Worm (Caenorhabditis elegans) whole organism, L4 larva: ENCODE measurements around the gene rpc-1.

Experiments used
- D1046.2 ChIP-seq: fragments of 200-800 bp; sonication (Bioruptor generic); IDR thresholded peaks from 2 replicates; pipeline ENCODE4 v1.3.6; 2022; ENCODE audit warnings: missing genetic modification characterization, missing compliant biosample characterization
- aha-1 ChIP-seq: fragments of 150-350 bp; peaks from one replicate; lab custom pipeline; 2014; ENCODE audit warnings: missing biosample characterization, missing genetic modification characterization
- aly-2 ChIP-seq: sonication (generic microtip); optimal IDR thresholded peaks from 2 replicates; lab custom pipeline; 2018; ENCODE audit warnings: missing biosample characterization, missing genetic modification characterization
- ama-1 ChIP-seq: fragments of 150-350 bp; optimal IDR thresholded peaks from 2 replicates; lab custom pipeline; 2014; ENCODE audit warnings: inconsistent platforms, mixed read lengths
- ceh-28 ChIP-seq: fragments of 150-350 bp; optimal IDR thresholded peaks from 2 replicates; lab custom pipeline; 2014; ENCODE audit warnings: missing biosample characterization, missing genetic modification reagents, missing genetic modification characterization
- cey-2 ChIP-seq: sonication (generic microtip); optimal IDR thresholded peaks from 3 replicates; lab custom pipeline; 2017; ENCODE audit warnings: missing genetic modification characterization, mild to moderate bottlenecking, missing compliant biosample characterization, antibody characterized with exemption, borderline replicate concordance; ENCODE audit not compliant: insufficient read depth
- ctbp-1 ChIP-seq: fragments of 200-800 bp; sonication (Bioruptor generic); IDR thresholded peaks from 2 replicates; pipeline ENCODE4 v1.3.6; 2022; ENCODE audit warnings: missing genetic modification reagents, missing genetic modification characterization, missing compliant biosample characterization
- daf-8 ChIP-seq: fragments of 200-800 bp; sonication (Bioruptor generic); IDR thresholded peaks from 2 replicates; pipeline ENCODE4 v1.3.6; 2022; ENCODE audit warnings: missing genetic modification characterization, missing compliant biosample characterization
- dmd-9 ChIP-seq: fragments of 200-800 bp; sonication (Bioruptor generic); IDR thresholded peaks from 2 replicates; pipeline ENCODE4 v1.3.6; 2022; ENCODE audit warnings: missing genetic modification reagents, missing genetic modification characterization, missing compliant biosample characterization
- dpl-1 ChIP-seq: fragments of 150-350 bp; optimal IDR thresholded peaks from 2 replicates; lab custom pipeline; 2014; ENCODE audit warnings: missing biosample characterization, missing genetic modification reagents, missing genetic modification characterization
- dve-1 ChIP-seq: sonication (generic microtip); optimal IDR thresholded peaks from 2 replicates; lab custom pipeline; 2017; ENCODE audit warnings: antibody characterized with exemption, mild to moderate bottlenecking, missing genetic modification characterization, missing compliant biosample characterization; ENCODE audit not compliant: insufficient read depth
- fos-1 ChIP-seq: fragments of 150-350 bp; optimal IDR thresholded peaks from 2 replicates; lab custom pipeline; 2014; ENCODE audit warnings: missing biosample characterization, missing genetic modification characterization
- hlh-11 ChIP-seq: fragments of 200-800 bp; sonication (Bioruptor generic); optimal IDR thresholded peaks from 2 replicates; lab custom pipeline; 2018; ENCODE audit warnings: mild to moderate bottlenecking, missing genetic modification characterization, missing compliant biosample characterization
- hlh-30 ChIP-seq: sonication (generic microtip); optimal IDR thresholded peaks from 2 replicates; lab custom pipeline; 2017; ENCODE audit warnings: antibody characterized with exemption, mild to moderate bottlenecking, missing genetic modification characterization, missing compliant biosample characterization; ENCODE audit not compliant: insufficient read depth
- jun-1 ChIP-seq: fragments of 150-350 bp; optimal IDR thresholded peaks from 2 replicates; lab custom pipeline; 2014; ENCODE audit warnings: missing biosample characterization, missing genetic modification reagents, missing genetic modification characterization
- lin-38 ChIP-seq: fragments of 200-800 bp; sonication (Bioruptor generic); IDR thresholded peaks from 2 replicates; pipeline ENCODE4 v1.3.6; 2022; ENCODE audit warnings: missing genetic modification reagents, missing genetic modification characterization, missing compliant biosample characterization
- lin-39 ChIP-seq: fragments of 150-350 bp; optimal IDR thresholded peaks from 2 replicates; lab custom pipeline; 2014; ENCODE audit warnings: missing biosample characterization, missing genetic modification reagents, missing genetic modification characterization
- lsy-2 ChIP-seq, 2 experiments: fragments of 150-350 bp in 1 of 2; sonication (generic microtip) in 1 of 2; optimal IDR thresholded peaks; 2 replicates each; lab custom pipeline; 2014 to 2017; ENCODE audit warnings: missing biosample characterization in 2 of 2, missing genetic modification characterization in 2 of 2
- madf-9 ChIP-seq: fragments of 200-800 bp; sonication (Bioruptor generic); conservative IDR thresholded peaks from 2 replicates; pipeline ENCODE4 v1.3.6; 2022; ENCODE audit warnings: missing genetic modification reagents, missing genetic modification characterization, missing compliant biosample characterization
- mdl-1 ChIP-seq, 2 experiments: fragments of 150-350 bp in 1 of 2; sonication (generic microtip) in 1 of 2; optimal IDR thresholded peaks; 2 replicates each; lab custom pipeline; 2014 to 2017; ENCODE audit warnings: missing biosample characterization in 2 of 2, missing genetic modification characterization in 2 of 2
- mep-1 ChIP-seq: fragments of 150-350 bp; sonication (generic microtip); optimal IDR thresholded peaks from 3 replicates; lab custom pipeline; 2014; ENCODE audit warnings: missing biosample characterization, missing genetic modification characterization
- mes-2 ChIP-seq: sonication (generic microtip); optimal IDR thresholded peaks from 2 replicates; lab custom pipeline; 2016; ENCODE audit warnings: missing genotype, mild to moderate bottlenecking, missing genetic modification characterization, missing compliant biosample characterization; ENCODE audit not compliant: poor library complexity, severe bottlenecking
- mxl-3 ChIP-seq: fragments of 200-800 bp; sonication (Bioruptor generic); optimal IDR thresholded peaks from 2 replicates; lab custom pipeline; 2018; ENCODE audit warnings: mild to moderate bottlenecking, missing genetic modification characterization, missing compliant biosample characterization
- nhr-11 ChIP-seq: fragments of 150-350 bp; optimal IDR thresholded peaks from 2 replicates; lab custom pipeline; 2014; ENCODE audit warnings: missing biosample characterization, missing genetic modification characterization
- nhr-111 ChIP-seq: fragments of 200-800 bp; sonication (Bioruptor generic); optimal IDR thresholded peaks from 2 replicates; lab custom pipeline; 2018; ENCODE audit warnings: mild to moderate bottlenecking, missing genetic modification characterization, missing compliant biosample characterization
- nhr-28 ChIP-seq: fragments of 150-350 bp; optimal IDR thresholded peaks from 2 replicates; lab custom pipeline; 2014; ENCODE audit warnings: missing biosample characterization, missing genetic modification characterization
- nhr-42 ChIP-seq: fragments of 200-800 bp; sonication (Bioruptor generic); IDR thresholded peaks from 2 replicates; pipeline ENCODE4 v1.3.6; 2022; ENCODE audit warnings: missing genetic modification characterization, missing compliant biosample characterization
- nhr-76 ChIP-seq: fragments of 150-350 bp; optimal IDR thresholded peaks from 2 replicates; lab custom pipeline; 2014; ENCODE audit warnings: missing biosample characterization, missing genetic modification characterization
- php-3 ChIP-seq: fragments of 200-800 bp; sonication (Bioruptor generic); IDR thresholded peaks from 2 replicates; pipeline ENCODE4 v1.3.6; 2022; ENCODE audit warnings: missing genetic modification reagents, missing genetic modification characterization, missing compliant biosample characterization
- pqm-1 ChIP-seq: sonication (generic microtip); optimal IDR thresholded peaks from 2 replicates; lab custom pipeline; 2017; ENCODE audit warnings: missing biosample characterization, missing genetic modification characterization
- rbr-2 ChIP-seq: sonication (generic microtip); optimal IDR thresholded peaks from 2 replicates; lab custom pipeline; 2016; ENCODE audit warnings: missing genotype, missing genetic modification characterization, missing compliant biosample characterization
- set-16 ChIP-seq: fragments of 200-800 bp; sonication (Bioruptor generic); IDR thresholded peaks from 2 replicates; pipeline ENCODE4 v1.3.6; 2022; ENCODE audit warnings: missing genetic modification reagents, missing genetic modification characterization, missing compliant biosample characterization
- snpc-4 ChIP-seq: fragments of 150-350 bp; optimal IDR thresholded peaks from 2 replicates; lab custom pipeline; 2014; ENCODE audit warnings: missing biosample characterization, missing genetic modification characterization
- unc-130 ChIP-seq: sonication (generic microtip); optimal IDR thresholded peaks from 2 replicates; lab custom pipeline; 2016; ENCODE audit warnings: missing genetic modification reagents, missing genetic modification characterization, missing compliant biosample characterization
- unc-62 ChIP-seq, 3 experiments: fragments of 150-350 bp in 1 of 3; sonication (generic microtip); optimal IDR thresholded peaks in 2 of 3; peaks in 1 of 3; 1 replicate in 1 of 3; 2 replicates in 2 of 3; lab custom pipeline; 2014 to 2017; ENCODE audit warnings: missing biosample characterization in 3 of 3, missing genetic modification characterization in 3 of 3, missing genetic modification reagents in 3 of 3, missing genotype in 1 of 3
- zag-1 ChIP-seq: fragments of 150-350 bp; optimal IDR thresholded peaks from 2 replicates; lab custom pipeline; 2014; ENCODE audit warnings: missing biosample characterization, missing genetic modification characterization

Gene rpc-1

ce11 chrIV:7147722-7148121 is 17.8 kb downstream of the rpc-1 start (continued):
- TF ChIP-seq hlh-11 (tag; lab: Kevin White, UChicago), result peak; percentile 69
- TF ChIP-seq aly-2 (tag; lab: Kevin White, UChicago), result no peak
- TF ChIP-seq set-16, result no peak
- TF ChIP-seq unc-130 (GFP tag; lab: Kevin White, UChicago), result no peak
- TF ChIP-seq D1046.2 (GFP tag; lab: Robert Waterston, UW), result no peak
- no peak for TF ChIP-seq jun-1 (tag; lab: Kevin White, UChicago)

- peak in 1 of 2 experiments; percentile 25 for TF ChIP-seq mdl-1 (tag; optimal IDR thresholded peaks at IDR 0.05; lab: Kevin White, UChicago)
- TF ChIP-seq dpl-1, result peak; percentile 20
- peak; percentile 13 for TF ChIP-seq mes-2
- TF ChIP-seq hlh-11 (tag; lab: Kevin White, UChicago), result peak; percentile 14
- TF ChIP-seq ctbp-1 (GFP tag; lab: Robert Waterston, UW), result no peak
- no peak for TF ChIP-seq pqm-1 (tag; lab: Kevin White, UChicago)
- peak; percentile 79 for TF ChIP-seq aha-1 (tag; lab: Kevin White, UChicago)
- peak; percentile 23 for TF ChIP-seq mep-1 (tag; lab: Kevin White, UChicago)
- no peak for TF ChIP-seq nhr-11 (tag; lab: Kevin White, UChicago)
- no peak for TF ChIP-seq dmd-9 (GFP tag; lab: Robert Waterston, UW)
- peak; percentile 79 for TF ChIP-seq hlh-30
- TF ChIP-seq rbr-2 (tag; lab: Kevin White, UChicago), result no peak
- peak; percentile 68 for TF ChIP-seq lin-38
- no peak for TF ChIP-seq fos-1 (tag; lab: Kevin White, UChicago)
- peak; percentile 37 for TF ChIP-seq mxl-3 (GFP tag; lab: Kevin White, UChicago)
- TF ChIP-seq nhr-111 (GFP tag; lab: Kevin White, UChicago), result no peak
- TF ChIP-seq cey-2 (tag; lab: Kevin White, UChicago), result no peak
- TF ChIP-seq set-16, result no peak
- no peak for TF ChIP-seq nhr-76 (tag; lab: Kevin White, UChicago)
- TF ChIP-seq dve-1 (tag; lab: Kevin White, UChicago), result peak; percentile 16
- TF ChIP-seq ceh-28 (tag; lab: Kevin White, UChicago), result no peak
- TF ChIP-seq madf-9 (GFP tag; lab: Robert Waterston, UW), result no peak
- no peak for TF ChIP-seq snpc-4
- TF ChIP-seq daf-8, result no peak
- TF ChIP-seq nhr-28 (tag; lab: Kevin White, UChicago), result peak; percentile 40
- TF ChIP-seq lsy-2 (tag; optimal IDR thresholded peaks at IDR 0.05; lab: Kevin White, UChicago), result peak in 1 of 2 experiments; percentile 56
- TF ChIP-seq ama-1 (lab: Kevin White, UChicago), result no peak
These were observed 20.8 kb downstream of the rpc-1 start, which contains the start of gene hecd-1 for ce11 chrIV:7144670-7145257. Gene hecd-1 (minus strand): TSS chrIV:7144720.

- no peak for TF ChIP-seq zag-1 (tag; lab: Kevin White, UChicago)
- no peak for TF ChIP-seq php-3 (GFP tag; lab: Robert Waterston, UW)
- peak in 1 of 2 experiments; percentile 97 for TF ChIP-seq unc-62 (GFP tag; optimal IDR thresholded peaks at IDR 0.05 in 1 of 2; lab: Kevin White, UChicago)
- TF ChIP-seq unc-62 (tag; optimal IDR thresholded peaks at IDR 0.05; lab: Kevin White, UChicago), result no peak
- no peak for TF ChIP-seq fos-1 (tag; lab: Kevin White, UChicago)
- TF ChIP-seq madf-9 (GFP tag; lab: Robert Waterston, UW), result no peak
- no peak for TF ChIP-seq lin-39 (tag; lab: Kevin White, UChicago)
- no peak for TF ChIP-seq nhr-42 (GFP tag; lab: Robert Waterston, UW)
These were observed 26.4 kb downstream of the rpc-1 start for ce11 chrIV:7139143-7139542.
